Worm (Caenorhabditis elegans): ENCODE data around the gene F40F8.11.

The F40F8.11 gene

DNA sequence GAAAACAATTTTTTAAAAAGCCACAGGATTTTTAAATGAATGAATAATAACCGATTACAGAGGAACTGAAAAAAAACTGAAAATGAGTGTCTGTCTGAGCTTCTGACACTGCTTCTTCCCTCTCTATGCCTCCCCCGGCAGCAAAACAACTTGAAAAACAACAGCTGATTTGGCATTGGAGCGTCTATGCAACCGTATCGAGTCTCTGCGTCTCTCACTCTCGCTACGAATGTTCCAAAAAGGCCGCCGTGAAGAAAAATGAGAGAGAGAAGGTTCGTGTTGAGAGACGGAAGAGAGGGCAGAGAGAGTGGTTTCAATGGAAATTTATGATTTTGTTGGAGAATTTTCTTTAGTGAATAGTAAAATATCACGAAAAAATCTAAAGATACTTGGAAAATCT, 29.3 kb downstream of the F40F8.11 start (continued):
- TF ChIP-seq grh-1 (GFP tag; IDR thresholded peaks at IDR 0.05) (no peak), unc-30 (tag; optimal IDR thresholded peaks at IDR 0.05) (no peak), nhr-84 (tag; optimal IDR thresholded peaks at IDR 0.05) (no peak), sptf-1 (tag; optimal IDR thresholded peaks at IDR 0.05) (no peak), rnt-1 (tag; optimal IDR thresholded peaks at IDR 0.05) (peak; percentile 66), tbx-2 (tag; optimal IDR thresholded peaks at IDR 0.05) (peak; percentile 22), vab-15 (tag; optimal IDR thresholded peaks at IDR 0.05) (no peak), skn-1 (tag; optimal IDR thresholded peaks at IDR 0.05) (peak; percentile 78), mab-9 (GFP tag; IDR thresholded peaks at IDR 0.05) (no peak), jun-1 (tag; optimal IDR thresholded peaks at IDR 0.05) (no peak), fkh-4 (tag; optimal IDR thresholded peaks at IDR 0.05; ENCODE audit: borderline replicate concordance) (no peak), ceh-88 (GFP tag; IDR thresholded peaks at IDR 0.05) (no peak), egl-27 (tag; optimal IDR thresholded peaks at IDR 0.05) (no peak), unc-98 (GFP tag; IDR thresholded peaks at IDR 0.05) (no peak), Y116A8C.19 (tag; optimal IDR thresholded peaks at IDR 0.05; ENCODE audit: borderline replicate concordance) (no peak), fkh-10 (GFP tag; optimal IDR thresholded peaks at IDR 0.05) (no peak), hlh-17 (GFP tag; optimal IDR thresholded peaks at IDR 0.05; ENCODE audit: borderline replicate concordance) (no peak), efl-3 (GFP tag; optimal IDR thresholded peaks at IDR 0.05) (no peak), ceh-8 (GFP tag; optimal IDR thresholded peaks at IDR 0.05) (no peak), ets-5 (GFP tag; IDR thresholded peaks at IDR 0.05) (no peak), egl-13 (tag; optimal IDR thresholded peaks at IDR 0.05) (no peak), unc-62 (GFP tag; optimal IDR thresholded peaks at IDR 0.05) (no peak), lsy-2 (tag; optimal IDR thresholded peaks at IDR 0.05) (peak; percentile 67 to 88), nhr-12 (tag; optimal IDR thresholded peaks at IDR 0.05) (no peak), ztf-4 (tag; optimal IDR thresholded peaks at IDR 0.05) (no peak), elt-3 (tag; optimal IDR thresholded peaks at IDR 0.05) (peak in 2 of 6 experiments; percentile 10 to 39), sup-37 (GFP tag; optimal IDR thresholded peaks at IDR 0.05) (no peak), isw-1 (GFP tag; IDR thresholded peaks at IDR 0.05) (peak; percentile 26), hpl-2 (GFP tag; optimal IDR thresholded peaks at IDR 0.05) (no peak), lin-39 (tag; optimal IDR thresholded peaks at IDR 0.05) (no peak), mdl-1 (tag; optimal IDR thresholded peaks at IDR 0.05) (peak in 1 of 2 experiments; percentile 51)

DNA sequence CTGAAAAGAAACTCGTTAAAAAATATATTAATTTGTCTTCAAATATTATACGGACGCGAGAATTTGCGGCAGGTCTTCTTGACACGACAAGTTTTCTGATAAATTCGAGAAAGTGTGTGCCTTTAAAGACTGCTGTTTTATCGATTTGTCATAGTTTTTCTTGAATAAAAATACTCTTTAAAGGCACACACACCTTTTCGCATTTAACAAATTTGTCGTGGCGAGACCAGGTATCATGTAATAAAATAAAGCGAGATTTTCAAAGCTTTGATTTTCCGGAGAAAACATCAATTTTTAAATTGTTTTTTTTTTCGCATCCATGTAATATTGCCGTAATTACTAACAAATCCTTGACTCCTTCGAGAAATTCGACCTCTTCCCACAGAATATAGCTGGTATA, 31.2 kb downstream of the F40F8.11 start:
- TF ChIP-seq egl-13 (tag; optimal IDR thresholded peaks at IDR 0.05) = no peak
- no peak for TF ChIP-seq aly-2 (tag; optimal IDR thresholded peaks at IDR 0.05)
- TF ChIP-seq fkh-8 (tag; optimal IDR thresholded peaks at IDR 0.05) = no peak
- no peak for TF ChIP-seq alr-1 (tag; optimal IDR thresholded peaks at IDR 0.05; ENCODE audit: borderline replicate concordance)
- TF ChIP-seq zip-4 (GFP tag; optimal IDR thresholded peaks at IDR 0.05) = no peak
- TF ChIP-seq xbp-1 (tag; optimal IDR thresholded peaks at IDR 0.05) = no peak
- no peak for TF ChIP-seq ceh-8 (GFP tag; optimal IDR thresholded peaks at IDR 0.05)
- no peak for TF ChIP-seq pag-3 (tag; optimal IDR thresholded peaks at IDR 0.05; ENCODE audit: borderline replicate concordance, insufficient read depth)
- no peak for TF ChIP-seq hlh-17 (GFP tag; optimal IDR thresholded peaks at IDR 0.05; ENCODE audit: borderline replicate concordance)
- TF ChIP-seq egl-27 (tag; optimal IDR thresholded peaks at IDR 0.05) = no peak
- TF ChIP-seq efl-1 (optimal IDR thresholded peaks at IDR 0.05) = no peak
- TF ChIP-seq efl-1 (GFP tag; optimal IDR thresholded peaks at IDR 0.05 in 1 of 2) = no peak
- no peak for TF ChIP-seq ztf-11 (tag; optimal IDR thresholded peaks at IDR 0.05)
- no peak for TF ChIP-seq fos-1 (tag; optimal IDR thresholded peaks at IDR 0.05)
- TF ChIP-seq hlh-4 (tag; optimal IDR thresholded peaks at IDR 0.05) = no peak
- no peak for TF ChIP-seq nhr-76 (tag; optimal IDR thresholded peaks at IDR 0.05)
- TF ChIP-seq skn-1 (tag; optimal IDR thresholded peaks at IDR 0.05) = no peak
- no peak for TF ChIP-seq lin-13 (GFP tag; optimal IDR thresholded peaks at IDR 0.05)
- TF ChIP-seq ces-1 (GFP tag; optimal IDR thresholded peaks at IDR 0.05) = no peak
- no peak for TF ChIP-seq ets-5 (GFP tag; IDR thresholded peaks at IDR 0.05)

Measured in whole organism, L1 larva.